Worm (Caenorhabditis elegans): ENCODE results near the gene F22F7.4.

ce11 chrV:2126554-2126953 lies 20.7 kb upstream of the F22F7.4 start:
- TF ChIP-seq W03F9.2 (tag; optimal IDR thresholded peaks at IDR 0.05) (no peak), him-1 (tag; optimal IDR thresholded peaks at IDR 0.05) (no peak), dao-5 (tag; optimal IDR thresholded peaks at IDR 0.05) (no peak)
